Fruit fly (Drosophila melanogaster) whole organism, embryonic: ENCODE data around the gene CG31549.

ENCODE experiments used
- B-H1 ChIP-seq: fragments of 200-800 bp; sonication (Bioruptor generic); IDR thresholded peaks from 3 replicates; pipeline ENCODE4 v1.3.6; 2022; ENCODE audit warnings: missing biosample characterization, missing genetic modification characterization
- Blimp-1 ChIP-seq: fragments of 200-800 bp; sonication (Bioruptor generic); optimal IDR thresholded peaks from 3 replicates; lab custom pipeline; 2018; ENCODE audit warnings: missing biosample characterization, missing genetic modification characterization, mild to moderate bottlenecking, moderate library complexity, missing genetic modification reagents
- CG10147 ChIP-seq: fragments of 200-800 bp; sonication (Bioruptor generic); optimal IDR thresholded peaks from 2 replicates; lab custom pipeline; 2019; ENCODE audit warnings: missing biosample characterization, mild to moderate bottlenecking, missing genetic modification characterization, moderate library complexity
- CG10431 ChIP-seq: fragments of 200-800 bp; sonication (Bioruptor generic); optimal IDR thresholded peaks from 3 replicates; lab custom pipeline; 2018; ENCODE audit warnings: missing biosample characterization, mild to moderate bottlenecking, missing genetic modification characterization
- CG10654 ChIP-seq: fragments of 200-800 bp; sonication (Bioruptor generic); optimal IDR thresholded peaks from 2 replicates; lab custom pipeline; 2016; ENCODE audit warnings: missing biosample characterization, missing genetic modification characterization
- CG10979 ChIP-seq: fragments of 200-800 bp; sonication (Bioruptor generic); optimal IDR thresholded peaks from 2 replicates; lab custom pipeline; 2018; ENCODE audit warnings: missing biosample characterization, mild to moderate bottlenecking, missing genetic modification characterization, moderate library complexity
- CG12104 ChIP-seq: fragments of 200-800 bp; sonication (Bioruptor generic); optimal IDR thresholded peaks from 3 replicates; lab custom pipeline; 2016; ENCODE audit warnings: missing biosample characterization, missing genetic modification characterization
- CG12659 ChIP-seq: fragments of 200-800 bp; sonication (Bioruptor generic); optimal IDR thresholded peaks from 3 replicates; lab custom pipeline; 2017; ENCODE audit warnings: mild to moderate bottlenecking, missing biosample characterization, missing genetic modification reagents, missing genetic modification characterization
- CG12769 ChIP-seq: fragments of 200-800 bp; sonication (Bioruptor generic); optimal IDR thresholded peaks from 2 replicates; lab custom pipeline; 2019; ENCODE audit warnings: missing biosample characterization, mild to moderate bottlenecking, missing genetic modification characterization, moderate library complexity
- CG13296 ChIP-seq: fragments of 200-800 bp; sonication (Bioruptor generic); optimal IDR thresholded peaks from 3 replicates; lab custom pipeline; 2018; ENCODE audit warnings: missing biosample characterization, mild to moderate bottlenecking, missing genetic modification characterization
- CG13424 ChIP-seq: fragments of 200-800 bp; sonication (Bioruptor generic); optimal IDR thresholded peaks from 2 replicates; lab custom pipeline; 2019; ENCODE audit warnings: missing biosample characterization, mild to moderate bottlenecking, missing genetic modification characterization, moderate library complexity
- CG13624 ChIP-seq: fragments of 200-800 bp; sonication (Bioruptor generic); optimal IDR thresholded peaks from 2 replicates; lab custom pipeline; 2016; ENCODE audit warnings: missing biosample characterization, missing genetic modification characterization
- CG15601 ChIP-seq: fragments of 200-800 bp; sonication (Bioruptor generic); optimal IDR thresholded peaks from 3 replicates; lab custom pipeline; 2019; ENCODE audit warnings: missing biosample characterization, mild to moderate bottlenecking, missing genetic modification characterization, moderate library complexity
- CG1647 ChIP-seq: fragments of 200-800 bp; sonication (Bioruptor generic); optimal IDR thresholded peaks from 3 replicates; lab custom pipeline; 2016; ENCODE audit warnings: missing biosample characterization, missing genetic modification characterization
- CG17328 ChIP-seq: fragments of 200-800 bp; sonication (Bioruptor generic); IDR thresholded peaks from 2 replicates; pipeline ENCODE4 v1.3.6; 2022; ENCODE audit warnings: missing biosample characterization, missing genetic modification characterization
- CG17612 ChIP-seq: fragments of 200-800 bp; sonication (Bioruptor generic); IDR thresholded peaks from 2 replicates; pipeline ENCODE4 v1.3.6; 2022; ENCODE audit warnings: missing biosample characterization, missing genetic modification characterization
- CG18011 ChIP-seq: fragments of 200-800 bp; sonication (Bioruptor generic); optimal IDR thresholded peaks from 2 replicates; lab custom pipeline; 2017; ENCODE audit warnings: missing biosample characterization, missing genetic modification characterization, mild to moderate bottlenecking, moderate library complexity, missing genotype
- CG2202 ChIP-seq: fragments of 200-800 bp; sonication (Bioruptor generic); optimal IDR thresholded peaks from 2 replicates; lab custom pipeline; 2018; ENCODE audit warnings: missing biosample characterization, mild to moderate bottlenecking, missing genetic modification characterization
- CG4820 ChIP-seq: fragments of 200-800 bp; sonication (Bioruptor generic); optimal IDR thresholded peaks from 3 replicates; lab custom pipeline; 2016; ENCODE audit warnings: missing biosample characterization, missing genetic modification characterization
- CG5180 ChIP-seq: fragments of 200-800 bp; sonication (Bioruptor generic); optimal IDR thresholded peaks from 3 replicates; lab custom pipeline; 2017; ENCODE audit warnings: missing biosample characterization, missing genetic modification characterization, mild to moderate bottlenecking, moderate library complexity, missing genetic modification reagents
- CG8944 ChIP-seq: fragments of 200-800 bp; sonication (Bioruptor generic); optimal IDR thresholded peaks from 3 replicates; lab custom pipeline; 2016; ENCODE audit warnings: missing biosample characterization, missing genetic modification characterization
- CTCF ChIP-seq: fragments of 200-800 bp; sonication (Bioruptor generic); optimal IDR thresholded peaks from 2 replicates; lab custom pipeline; 2017; ENCODE audit warnings: missing biosample characterization, mild to moderate bottlenecking, missing genetic modification characterization, moderate library complexity
- Dbx ChIP-seq: fragments of 200-800 bp; sonication (Bioruptor generic); IDR thresholded peaks from 3 replicates; pipeline ENCODE4 v1.3.6; 2022; ENCODE audit warnings: missing biosample characterization, missing genetic modification characterization
- Elba2 ChIP-seq: fragments of 200-800 bp; sonication (Bioruptor generic); optimal IDR thresholded peaks from 3 replicates; lab custom pipeline; 2016; ENCODE audit warnings: missing biosample characterization, missing genetic modification characterization
- HLH4C ChIP-seq: fragments of 200-800 bp; sonication (Bioruptor generic); IDR thresholded peaks from 3 replicates; pipeline ENCODE4 v1.3.6; 2022; ENCODE audit warnings: missing biosample characterization, missing genetic modification characterization; ENCODE audit not compliant: partially characterized antibody
- HmgZ ChIP-seq: fragments of 200-800 bp; sonication (Bioruptor generic); optimal IDR thresholded peaks from 2 replicates; lab custom pipeline; 2018; ENCODE audit warnings: missing biosample characterization, mild to moderate bottlenecking, missing genetic modification characterization
- Mrtf ChIP-seq: fragments of 200-800 bp; sonication (Bioruptor generic); IDR thresholded peaks from 3 replicates; pipeline ENCODE4 v1.3.6; 2022; ENCODE audit warnings: missing biosample characterization, missing genetic modification characterization
- Nf-YB ChIP-seq: fragments of 200-800 bp; sonication (Bioruptor generic); optimal IDR thresholded peaks from 3 replicates; lab custom pipeline; 2019; ENCODE audit warnings: missing biosample characterization, mild to moderate bottlenecking, missing genetic modification characterization, moderate library complexity
- Oli ChIP-seq: fragments of 200-800 bp; sonication (Bioruptor generic); optimal IDR thresholded peaks from 2 replicates; lab custom pipeline; 2018; ENCODE audit warnings: missing biosample characterization, mild to moderate bottlenecking, missing genetic modification characterization, moderate library complexity
- PHDP ChIP-seq: fragments of 200-800 bp; sonication (Bioruptor generic); optimal IDR thresholded peaks from 3 replicates; lab custom pipeline; 2018; ENCODE audit warnings: missing biosample characterization, mild to moderate bottlenecking, missing genetic modification characterization, moderate library complexity
- Rfx ChIP-seq: fragments of 200-800 bp; sonication (Bioruptor generic); IDR thresholded peaks from 2 replicates; pipeline ENCODE4 v1.3.6; 2022; ENCODE audit warnings: missing biosample characterization, missing genetic modification characterization
- Xbp1 ChIP-seq: fragments of 200-800 bp; sonication (Bioruptor generic); optimal IDR thresholded peaks from 3 replicates; lab custom pipeline; 2016; ENCODE audit warnings: missing biosample characterization, mild to moderate bottlenecking, missing genetic modification characterization
- bab2 ChIP-seq: fragments of 200-800 bp; sonication (Bioruptor generic); optimal IDR thresholded peaks from 2 replicates; lab custom pipeline; 2016; ENCODE audit warnings: missing biosample characterization, missing genetic modification characterization
- bbx ChIP-seq: fragments of 200-800 bp; sonication (Bioruptor generic); IDR thresholded peaks from 2 replicates; pipeline ENCODE4 v1.3.6; 2022; ENCODE audit warnings: missing biosample characterization, missing genetic modification characterization; ENCODE audit not compliant: partially characterized antibody
- btn ChIP-seq: fragments of 200-800 bp; sonication (Bioruptor generic); optimal IDR thresholded peaks from 2 replicates; lab custom pipeline; 2016; ENCODE audit warnings: missing biosample characterization, missing genetic modification characterization
- caup ChIP-seq: fragments of 200-800 bp; sonication (Bioruptor generic); optimal IDR thresholded peaks from 3 replicates; lab custom pipeline; 2017; ENCODE audit warnings: missing biosample characterization, mild to moderate bottlenecking, missing genetic modification characterization, moderate library complexity; ENCODE audit not compliant: severe bottlenecking
- ci ChIP-seq: fragments of 200-800 bp; sonication (Bioruptor generic); IDR thresholded peaks from 3 replicates; pipeline ENCODE4 v1.3.6; 2022; ENCODE audit warnings: missing biosample characterization, missing genetic modification characterization
- crc ChIP-seq: fragments of 200-800 bp; sonication (Bioruptor generic); optimal IDR thresholded peaks from 2 replicates; lab custom pipeline; 2016; ENCODE audit warnings: missing biosample characterization, missing genetic modification characterization
- da ChIP-seq: fragments of 200-800 bp; sonication (Bioruptor generic); optimal IDR thresholded peaks from 2 replicates; lab custom pipeline; 2016; ENCODE audit warnings: missing biosample characterization, missing genetic modification characterization
- esg ChIP-seq: fragments of 200-800 bp; sonication (Bioruptor generic); conservative IDR thresholded peaks from 2 replicates; pipeline ENCODE4 v1.3.6; 2022; ENCODE audit warnings: missing biosample characterization, missing genetic modification characterization
- fd64A ChIP-seq: fragments of 200-800 bp; sonication (Bioruptor generic); optimal IDR thresholded peaks from 3 replicates; lab custom pipeline; 2018; ENCODE audit warnings: missing biosample characterization, mild to moderate bottlenecking, missing genetic modification characterization
- fd96Cb ChIP-seq: fragments of 200-800 bp; sonication (Bioruptor generic); optimal IDR thresholded peaks from 2 replicates; lab custom pipeline; 2018; ENCODE audit warnings: missing biosample characterization, mild to moderate bottlenecking, missing genetic modification characterization, moderate library complexity
- mirr ChIP-seq: fragments of 200-800 bp; sonication (Bioruptor generic); optimal IDR thresholded peaks from 3 replicates; lab custom pipeline; 2018; ENCODE audit warnings: missing biosample characterization, mild to moderate bottlenecking, missing genetic modification characterization
- mld ChIP-seq: fragments of 200-800 bp; sonication (Bioruptor generic); IDR thresholded peaks from 3 replicates; pipeline ENCODE4 v1.3.6; 2022; ENCODE audit warnings: missing biosample characterization, missing genetic modification characterization; ENCODE audit not compliant: partially characterized antibody
- pnt ChIP-seq: fragments of 200-800 bp; sonication (Bioruptor generic); optimal IDR thresholded peaks from 3 replicates; lab custom pipeline; 2016; ENCODE audit warnings: missing biosample characterization, missing genetic modification characterization
- ro ChIP-seq: fragments of 200-800 bp; sonication (Bioruptor generic); IDR thresholded peaks from 2 replicates; pipeline ENCODE4 v1.3.6; 2022; ENCODE audit warnings: missing biosample characterization, missing genetic modification characterization
- sc ChIP-seq, 3 experiments: fragments of >200 bp in 2 of 3; fragments of 200-800 bp in 1 of 3; sonication (Bioruptor generic) in 1 of 3; optimal IDR thresholded peaks; 2 replicates in 2 of 3; 3 replicates in 1 of 3; lab custom pipeline; 2017; ENCODE audit warnings: mild to moderate bottlenecking in 1 of 3, missing biosample characterization in 1 of 3, missing genetic modification characterization in 1 of 3, missing genetic modification reagents in 1 of 3
- sd ChIP-seq: fragments of 200-800 bp; sonication (Bioruptor generic); optimal IDR thresholded peaks from 3 replicates; lab custom pipeline; 2018; ENCODE audit warnings: missing biosample characterization, mild to moderate bottlenecking, missing genetic modification characterization, moderate library complexity
- slp2 ChIP-seq: fragments of 200-800 bp; sonication (Bioruptor generic); optimal IDR thresholded peaks from 2 replicates; lab custom pipeline; 2016; ENCODE audit warnings: missing biosample characterization, missing genetic modification characterization
- tup ChIP-seq: fragments of 200-800 bp; sonication (Bioruptor generic); optimal IDR thresholded peaks from 2 replicates; lab custom pipeline; 2016; ENCODE audit warnings: missing biosample characterization, mild to moderate bottlenecking, missing genetic modification characterization, moderate library complexity

Gene CG31549

dm6 chr3R:5601044-5601523, 30.9 kb upstream of the CG31549 start, which contains the start of the genes kra and SecS (continued):
- TF ChIP-seq sd (peak; percentile 9), fd96Cb (tag; lab: Kevin White, UChicago) (peak; percentile 29), Rfx (GFP tag; lab: Robert Waterston, UW) (no peak), crc (no peak), HLH4C (GFP tag; lab: Robert Waterston, UW) (no peak), bab2 (GFP tag; lab: Kevin White, UChicago) (peak; percentile 54), Oli (tag; lab: Kevin White, UChicago) (no peak), esg (GFP tag; lab: Robert Waterston, UW) (no peak), CG5180 (GFP tag; lab: Kevin White, UChicago) (peak; percentile 11), CG1647 (GFP tag; lab: Kevin White, UChicago) (peak; percentile 57), CG4820 (GFP tag; lab: Kevin White, UChicago) (peak; percentile 57), da (GFP tag; lab: Kevin White, UChicago) (no peak), bbx (no peak), CG13296 (GFP tag; lab: Kevin White, UChicago) (peak; percentile 50), pnt (GFP tag; lab: Kevin White, UChicago) (peak; percentile 21), CG12769 (tag; lab: Kevin White, UChicago) (no peak), CG12659 (GFP tag; lab: Kevin White, UChicago) (peak; percentile 91), CG12104 (peak; percentile 75), Mrtf (GFP tag; lab: Robert Waterston, UW) (no peak), ci (GFP tag; lab: Robert Waterston, UW) (no peak), fd64A (GFP tag; lab: Kevin White, UChicago) (no peak), CG13424 (tag; lab: Kevin White, UChicago) (peak; percentile 77), HmgZ (tag; lab: Kevin White, UChicago) (peak; percentile 63), CG17612 (no peak), caup (peak; percentile 54), sc (optimal IDR thresholded peaks at IDR 0.05; lab: Kevin White, UChicago) (no peak), sc (GFP tag; optimal IDR thresholded peaks at IDR 0.05; lab: Kevin White, UChicago) (no peak), PHDP (tag; lab: Kevin White, UChicago) (peak; percentile 59), CG10654 (GFP tag; lab: Kevin White, UChicago) (peak; percentile 62), CG2202 (no peak), CG10979 (tag; lab: Kevin White, UChicago) (peak; percentile 46), Dbx (no peak), tup (GFP tag; lab: Kevin White, UChicago) (peak; percentile 56), CG17328 (no peak), Blimp-1 (GFP tag; lab: Kevin White, UChicago) (peak; percentile 71), CG8944 (GFP tag; lab: Kevin White, UChicago) (peak; percentile 32), CG18011 (peak; percentile 56), B-H1 (GFP tag; lab: Robert Waterston, UW) (no peak), Nf-YB (no peak), mld (GFP tag; lab: Robert Waterston, UW) (no peak), ro (no peak), mirr (GFP tag; lab: Kevin White, UChicago) (peak; percentile 9), Xbp1 (GFP tag; lab: Kevin White, UChicago) (peak; percentile 79), CG10431 (GFP tag; lab: Kevin White, UChicago) (no peak), btn (GFP tag; lab: Kevin White, UChicago) (no peak), CG13624 (GFP tag; lab: Kevin White, UChicago) (peak; percentile 32), CG10147 (GFP tag; lab: Kevin White, UChicago) (peak; percentile 54), CG15601 (tag; lab: Kevin White, UChicago) (peak; percentile 50), CTCF (GFP tag; lab: Kevin White, UChicago) (peak; percentile 60), Elba2 (GFP tag; lab: Kevin White, UChicago) (peak; percentile 81), slp2 (GFP tag; lab: Kevin White, UChicago) (peak; percentile 36)
